Fruit fly (Drosophila melanogaster): Measurements from ENCODE around the gene dikar.
A peak's percentile ranks its signal among the peaks of the same experiment; 100 is the strongest.

- TF ChIP-seq EcR (GFP tag; optimal IDR thresholded peaks at IDR 0.05) (no peak), CG14655 (GFP tag; optimal IDR thresholded peaks at IDR 0.05) (peak; percentile 7), CG34367 (tag; optimal IDR thresholded peaks at IDR 0.05) (no peak), Pif1A (GFP tag; optimal IDR thresholded peaks at IDR 0.05) (no peak), gl (tag; optimal IDR thresholded peaks at IDR 0.05) (no peak)
Observed at dm6 chr3L:6789788-6790325, 46.9 kb upstream of the dikar start, which contains the start of gene vvl.

Measured in whole organism, pupa.